Fruit fly (Drosophila melanogaster): ENCODE data around the gene inaF-A.

inaF-A gene

dm6 chrX:11720138-11720537 is 13.6 kb downstream of the inaF-A start, which contains the start of gene Tango10 (continued):
- TF ChIP-seq TFAM (GFP tag; optimal IDR thresholded peaks at IDR 0.05) (no peak), CG2889 (GFP tag; IDR thresholded peaks at IDR 0.05) (0 out of 3 replicates have a peak, but pooled peaks have one; percentile 39), CG8924 (tag; optimal IDR thresholded peaks at IDR 0.05) (peak; percentile 43), Xrp1 (GFP tag; IDR thresholded peaks at IDR 0.05) (peak; percentile 56; the same call in 1 of the 2 replicates), ro (GFP tag; IDR thresholded peaks at IDR 0.05) (no peak), slou (GFP tag; optimal IDR thresholded peaks at IDR 0.05) (peak; percentile 4), Fer2 (tag; optimal IDR thresholded peaks at IDR 0.05) (no peak), CG8944 (GFP tag; optimal IDR thresholded peaks at IDR 0.05) (no peak), pros (GFP tag; optimal IDR thresholded peaks at IDR 0.05) (no peak), pzg (GFP tag; optimal IDR thresholded peaks at IDR 0.05) (peak; percentile 72), H15 (GFP tag; IDR thresholded peaks at IDR 0.05) (peak; percentile 34; the same call in 1 of the 3 replicates), sens (GFP tag) (peak; percentile 87), Oaz (GFP tag; IDR thresholded peaks at IDR 0.05) (0 out of 2 replicates have a peak, but pooled peaks have one; percentile 13), eve (GFP tag; optimal IDR thresholded peaks at IDR 0.05) (no peak), NC2α (GFP tag; optimal IDR thresholded peaks at IDR 0.05) (no peak), CG15696 (tag; optimal IDR thresholded peaks at IDR 0.05) (peak; percentile 70), CG6683 (GFP tag; optimal IDR thresholded peaks at IDR 0.05) (no peak), CG10462 (GFP tag; optimal IDR thresholded peaks at IDR 0.05) (peak; percentile 6), CG5245 (GFP tag; optimal IDR thresholded peaks at IDR 0.05) (no peak), trem (tag; optimal IDR thresholded peaks at IDR 0.05) (peak; percentile 64), dan (GFP tag; IDR thresholded peaks at IDR 0.05) (no peak), unpg (GFP tag; optimal IDR thresholded peaks at IDR 0.05) (peak; percentile 58), CG10274 (GFP tag; optimal IDR thresholded peaks at IDR 0.05) (no peak), CG3726 (GFP tag; IDR thresholded peaks at IDR 0.05) (no peak), zfh2 (GFP tag; optimal IDR thresholded peaks at IDR 0.05) (peak; percentile 61), crc (GFP tag; optimal IDR thresholded peaks at IDR 0.05) (no peak), CG4820 (GFP tag; optimal IDR thresholded peaks at IDR 0.05) (peak; percentile 46), ara (GFP tag; IDR thresholded peaks at IDR 0.05) (peak; percentile 18; the same call in 1 of the 2 replicates), gem (tag; optimal IDR thresholded peaks at IDR 0.05) (peak; percentile 76), CG18262 (tag; optimal IDR thresholded peaks at IDR 0.05) (no peak), HmgZ (tag; optimal IDR thresholded peaks at IDR 0.05) (peak; percentile 61), CG7839 (tag; optimal IDR thresholded peaks at IDR 0.05) (peak; percentile 20), bsh (GFP tag; optimal IDR thresholded peaks at IDR 0.05) (peak in 1 of 2 experiments; percentile 20), Trl (optimal IDR thresholded peaks at IDR 0.05) (no peak), Trl (GFP tag; optimal IDR thresholded peaks at IDR 0.05) (peak; percentile 45), Hey (tag; optimal IDR thresholded peaks at IDR 0.05) (no peak), seq (GFP tag; IDR thresholded peaks at IDR 0.05) (no peak), CG7786 (GFP tag; optimal IDR thresholded peaks at IDR 0.05) (peak; percentile 52), nerfin-2 (GFP tag; IDR thresholded peaks at IDR 0.05; ENCODE audit: partially characterized antibody) (peak; percentile 74), wor (GFP tag; IDR thresholded peaks at IDR 0.05) (peak; percentile 46; the same call in 1 of the 2 replicates), fd102C (GFP tag; optimal IDR thresholded peaks at IDR 0.05) (no peak), ERR (GFP tag; optimal IDR thresholded peaks at IDR 0.05) (peak; percentile 42), Antp (GFP tag; optimal IDR thresholded peaks at IDR 0.05) (peak; percentile 38), Atf6 (GFP tag; IDR thresholded peaks at IDR 0.05) (peak; percentile 51; the same call in 1 of the 2 replicates), CG42726 (GFP tag; IDR thresholded peaks at IDR 0.05; ENCODE audit: partially characterized antibody) (peak; percentile 75), Spps (tag; optimal IDR thresholded peaks at IDR 0.05) (no peak), en (GFP tag; optimal IDR thresholded peaks at IDR 0.05) (no peak), Dek (tag; optimal IDR thresholded peaks at IDR 0.05) (no peak), kah (GFP tag; optimal IDR thresholded peaks at IDR 0.05) (no peak), sisA (GFP tag; IDR thresholded peaks at IDR 0.05) (peak; percentile 58), Hr39 (optimal IDR thresholded peaks at IDR 0.05) (no peak), C15 (GFP tag; IDR thresholded peaks at IDR 0.05) (0 out of 3 replicates have a peak, but pooled peaks have one; percentile 18)

All from whole organism, embryonic.